Worm (Caenorhabditis elegans): Measurements from ENCODE around the gene Y41E3.13.

DNA sequence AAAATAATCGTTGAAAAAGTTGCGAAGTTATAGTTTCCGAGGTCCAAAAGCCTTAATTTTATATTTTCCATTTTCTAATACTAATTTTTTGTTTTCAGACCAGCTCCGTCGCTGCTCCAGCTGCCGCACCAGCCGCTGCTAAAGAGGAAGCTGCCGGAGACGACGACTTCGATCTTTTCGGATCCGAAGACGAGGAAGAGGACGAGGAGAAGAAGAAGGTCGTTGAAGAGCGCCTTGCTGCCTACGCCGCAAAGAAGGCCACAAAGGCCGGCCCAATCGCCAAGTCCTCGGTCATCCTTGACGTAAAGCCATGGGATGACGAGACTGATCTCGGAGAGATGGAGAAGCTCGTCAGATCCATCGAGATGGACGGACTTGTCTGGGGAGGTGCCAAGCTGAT is 19.3 kb upstream of the Y41E3.13 start:
- TF ChIP-seq W03F9.2 (tag; optimal IDR thresholded peaks at IDR 0.05) (no peak), him-1 (tag; optimal IDR thresholded peaks at IDR 0.05) (no peak)
